Fruit fly (Drosophila melanogaster): ENCODE data around the gene CG3078.

CG3078 gene

dm6 chrX:2251688-2252087, 8.0 kb downstream of the CG3078 start, which contains the start of gene CG3191:
CG3191 (minus strand) TSS chrX:2251993.
- no peak for TF ChIP-seq rn (GFP tag; IDR thresholded peaks at IDR 0.05)
- 0 out of 3 replicates have a peak, but pooled peaks have one; percentile 21 for TF ChIP-seq CG4496 (GFP tag; IDR thresholded peaks at IDR 0.05)
- TF ChIP-seq CG12605 (GFP tag; IDR thresholded peaks at IDR 0.05), result no peak
- TF ChIP-seq D1 (tag; optimal IDR thresholded peaks at IDR 0.05), result no peak
- no peak for TF ChIP-seq fd96Ca (GFP tag; IDR thresholded peaks at IDR 0.05)
- no peak for TF ChIP-seq CG15710 (tag; optimal IDR thresholded peaks at IDR 0.05)

- TF ChIP-seq CG34367 (tag; optimal IDR thresholded peaks at IDR 0.05) (no peak), fd96Ca (GFP tag; IDR thresholded peaks at IDR 0.05) (no peak), EcR (GFP tag; optimal IDR thresholded peaks at IDR 0.05) (no peak), CG13204 (GFP tag; optimal IDR thresholded peaks at IDR 0.05) (no peak), Ets98B (GFP tag; IDR thresholded peaks at IDR 0.05) (no peak), CG17806 (tag; optimal IDR thresholded peaks at IDR 0.05) (no peak), Pif1B (GFP tag; optimal IDR thresholded peaks at IDR 0.05) (no peak), CG32121 (GFP tag; IDR thresholded peaks at IDR 0.05) (no peak), CG9948 (tag; optimal IDR thresholded peaks at IDR 0.05) (no peak)
Measured at dm6 chrX:2249763-2250162, 9.9 kb downstream of the CG3078 start, which contains the start of gene crn. crn (minus strand) TSS chrX:2249983.

dm6 chrX:2245931-2246330, 13.7 kb downstream of the CG3078 start, which contains the start of gene Or2a:
Or2a (plus strand) TSS chrX:2246231.
- no peak for TF ChIP-seq fd96Ca (GFP tag; IDR thresholded peaks at IDR 0.05)
- no peak for TF ChIP-seq CG32121 (GFP tag; IDR thresholded peaks at IDR 0.05)
- TF ChIP-seq EcR (GFP tag; optimal IDR thresholded peaks at IDR 0.05), result no peak
- no peak for TF ChIP-seq gl (tag; optimal IDR thresholded peaks at IDR 0.05)
- TF ChIP-seq D1 (tag; optimal IDR thresholded peaks at IDR 0.05), result no peak
- no peak for TF ChIP-seq CG10348 (GFP tag; IDR thresholded peaks at IDR 0.05)
- no peak for TF ChIP-seq CG8301 (tag; optimal IDR thresholded peaks at IDR 0.05)
- no peak for TF ChIP-seq Snoo (tag; optimal IDR thresholded peaks at IDR 0.05)
- no peak for TF ChIP-seq CG9948 (tag; optimal IDR thresholded peaks at IDR 0.05)
- TF ChIP-seq CG14655 (GFP tag; optimal IDR thresholded peaks at IDR 0.05), result no peak
- no peak for TF ChIP-seq Pif1B (GFP tag; optimal IDR thresholded peaks at IDR 0.05)
- TF ChIP-seq rn (GFP tag; IDR thresholded peaks at IDR 0.05), result no peak
- TF ChIP-seq CG34367 (tag; optimal IDR thresholded peaks at IDR 0.05), result no peak
- TF ChIP-seq CG15710 (tag; optimal IDR thresholded peaks at IDR 0.05), result no peak
- TF ChIP-seq CG17806 (tag; optimal IDR thresholded peaks at IDR 0.05), result no peak
- TF ChIP-seq Ets98B (GFP tag; IDR thresholded peaks at IDR 0.05), result no peak
- TF ChIP-seq CG12605 (GFP tag; IDR thresholded peaks at IDR 0.05), result no peak

dm6 chrX:2244753-2245152, 14.9 kb downstream of the CG3078 start:
- no peak for TF ChIP-seq fd96Ca (GFP tag; IDR thresholded peaks at IDR 0.05)
- TF ChIP-seq D1 (tag; optimal IDR thresholded peaks at IDR 0.05), result no peak
- TF ChIP-seq CG32121 (GFP tag; IDR thresholded peaks at IDR 0.05), result no peak
- TF ChIP-seq CG34367 (tag; optimal IDR thresholded peaks at IDR 0.05), result no peak
- no peak for TF ChIP-seq CG9948 (tag; optimal IDR thresholded peaks at IDR 0.05)
- no peak for TF ChIP-seq Pif1B (GFP tag; optimal IDR thresholded peaks at IDR 0.05)
- TF ChIP-seq CG15710 (tag; optimal IDR thresholded peaks at IDR 0.05), result no peak
- TF ChIP-seq CG12605 (GFP tag; IDR thresholded peaks at IDR 0.05), result no peak
- no peak for TF ChIP-seq rn (GFP tag; IDR thresholded peaks at IDR 0.05)
- no peak for TF ChIP-seq Pif1A (GFP tag; optimal IDR thresholded peaks at IDR 0.05)
- TF ChIP-seq CG10348 (GFP tag; IDR thresholded peaks at IDR 0.05), result no peak
- TF ChIP-seq CG17806 (tag; optimal IDR thresholded peaks at IDR 0.05), result no peak

dm6 chrX:2242897-2243296, 16.8 kb downstream of the CG3078 start:
- TF ChIP-seq fd96Ca (GFP tag; IDR thresholded peaks at IDR 0.05) (no peak), CG12605 (GFP tag; IDR thresholded peaks at IDR 0.05) (no peak), Pif1B (GFP tag; optimal IDR thresholded peaks at IDR 0.05) (no peak), Pif1A (GFP tag; optimal IDR thresholded peaks at IDR 0.05) (no peak), D1 (tag; optimal IDR thresholded peaks at IDR 0.05) (no peak), CG10348 (GFP tag; IDR thresholded peaks at IDR 0.05) (no peak), CG32121 (GFP tag; IDR thresholded peaks at IDR 0.05) (no peak), EcR (GFP tag; optimal IDR thresholded peaks at IDR 0.05) (no peak), rn (GFP tag; IDR thresholded peaks at IDR 0.05) (no peak), CG34367 (tag; optimal IDR thresholded peaks at IDR 0.05) (no peak), Ets98B (GFP tag; IDR thresholded peaks at IDR 0.05) (no peak), CG8159 (tag; optimal IDR thresholded peaks at IDR 0.05) (no peak), CG15710 (tag; optimal IDR thresholded peaks at IDR 0.05) (no peak), CG13204 (GFP tag; optimal IDR thresholded peaks at IDR 0.05) (no peak), CG4496 (GFP tag; IDR thresholded peaks at IDR 0.05) (no peak), CG14655 (GFP tag; optimal IDR thresholded peaks at IDR 0.05) (no peak)

dm6 chrX:2241842-2242241, 17.8 kb downstream of the CG3078 start, which contains the start of gene kz:
kz (minus strand) TSS chrX:2242035.
- TF ChIP-seq CG12605 (GFP tag; IDR thresholded peaks at IDR 0.05), result no peak
- TF ChIP-seq Ets98B (GFP tag; IDR thresholded peaks at IDR 0.05), result no peak
- no peak for TF ChIP-seq CG34367 (tag; optimal IDR thresholded peaks at IDR 0.05)
- no peak for TF ChIP-seq rn (GFP tag; IDR thresholded peaks at IDR 0.05)
- no peak for TF ChIP-seq gl (tag; optimal IDR thresholded peaks at IDR 0.05)
- TF ChIP-seq CG8301 (tag; optimal IDR thresholded peaks at IDR 0.05), result no peak
- no peak for TF ChIP-seq CG8159 (tag; optimal IDR thresholded peaks at IDR 0.05)
- TF ChIP-seq fd96Ca (GFP tag; IDR thresholded peaks at IDR 0.05), result no peak
- TF ChIP-seq CG14655 (GFP tag; optimal IDR thresholded peaks at IDR 0.05), result no peak
- TF ChIP-seq CG9948 (tag; optimal IDR thresholded peaks at IDR 0.05), result no peak
- TF ChIP-seq Pif1A (GFP tag; optimal IDR thresholded peaks at IDR 0.05), result no peak
- TF ChIP-seq D1 (tag; optimal IDR thresholded peaks at IDR 0.05), result no peak
